Worm (Caenorhabditis elegans) whole organism, young adult: Measurements from ENCODE around the gene F35B12.10.

Experiments
- F55B11.4 ChIP-seq: sonication (generic microtip); optimal IDR thresholded peaks from 2 replicates; lab custom pipeline; 2016; ENCODE audit warnings: missing compliant biosample characterization, missing genetic modification characterization, borderline replicate concordance; ENCODE audit not compliant: insufficient read depth
- attf-6 ChIP-seq: fragments of 200-800 bp; sonication (Bioruptor generic); IDR thresholded peaks from 2 replicates; pipeline ENCODE4 v1.3.6; 2022; ENCODE audit warnings: missing genetic modification reagents, missing genetic modification characterization, missing compliant biosample characterization
- bed-2 ChIP-seq: fragments of 200-800 bp; sonication (Bioruptor generic); IDR thresholded peaks from 2 replicates; pipeline ENCODE4 v1.3.6; 2022; ENCODE audit warnings: missing genetic modification reagents, missing genetic modification characterization, missing compliant biosample characterization
- dpl-1 ChIP-seq: fragments of 150-350 bp; optimal IDR thresholded peaks from 2 replicates; lab custom pipeline; 2014; ENCODE audit warnings: missing biosample characterization, missing genetic modification reagents, missing genetic modification characterization
- lin-35 ChIP-seq, 3 experiments: fragments of 150-350 bp in 2 of 3; sonication (generic microtip) in 1 of 3; optimal IDR thresholded peaks; 2 replicates each; lab custom pipeline; 2014 to 2018; ENCODE audit warnings: missing biosample characterization in 3 of 3, missing genetic modification characterization in 3 of 3, missing genetic modification reagents in 3 of 3
- madf-6 ChIP-seq: fragments of 200-800 bp; sonication (Bioruptor generic); IDR thresholded peaks from 2 replicates; pipeline ENCODE4 v1.3.6; 2022; ENCODE audit warnings: missing genetic modification reagents, missing genetic modification characterization, missing compliant biosample characterization
- mcd-1 ChIP-seq: fragments of 200-800 bp; sonication (Bioruptor generic); IDR thresholded peaks from 2 replicates; pipeline ENCODE4 v1.3.6; 2022; ENCODE audit warnings: missing genetic modification reagents, missing genetic modification characterization, missing compliant biosample characterization
- snpc-1.3 ChIP-seq: sonication (generic microtip); optimal IDR thresholded peaks from 2 replicates; lab custom pipeline; 2017; ENCODE audit warnings: missing genetic modification characterization, mild to moderate bottlenecking, missing compliant biosample characterization, antibody characterized with exemption, moderate library complexity, missing genotype, missing genetic modification reagents; ENCODE audit not compliant: insufficient read depth
- unc-130 ChIP-seq: sonication (generic microtip); optimal IDR thresholded peaks from 2 replicates; lab custom pipeline; 2016; ENCODE audit warnings: missing genetic modification reagents, missing genetic modification characterization, missing compliant biosample characterization
- unc-62 ChIP-seq: fragments of 150-350 bp; optimal IDR thresholded peaks from 2 replicates; lab custom pipeline; 2014; ENCODE audit warnings: missing biosample characterization, missing genetic modification reagents, missing genetic modification characterization
- ztf-22 ChIP-seq: fragments of 200-800 bp; sonication (Bioruptor generic); optimal IDR thresholded peaks from 2 replicates; lab custom pipeline; 2018; ENCODE audit warnings: mild to moderate bottlenecking, missing genetic modification characterization, moderate library complexity, missing compliant biosample characterization

ce11 chrV:11677030-11677429, 48.0 kb upstream of the F35B12.10 start:
- TF ChIP-seq dpl-1 (GFP tag; lab: Kevin White, UChicago) (no peak), bed-2 (GFP tag; lab: Robert Waterston, UW) (no peak), F55B11.4 (no peak), ztf-22 (GFP tag; lab: Kevin White, UChicago) (no peak), snpc-1.3 (tag; lab: Kevin White, UChicago) (no peak), unc-62 (GFP tag; lab: Kevin White, UChicago) (no peak), mcd-1 (GFP tag; lab: Robert Waterston, UW) (no peak), unc-130 (GFP tag; lab: Kevin White, UChicago) (no peak), madf-6 (no peak), attf-6 (no peak), lin-35 (GFP tag; optimal IDR thresholded peaks at IDR 0.05; lab: Kevin White, UChicago) (no peak)
